Worm (Caenorhabditis elegans) whole organism, L3 larva: ENCODE data around the gene F56F11.1.

Source experiments
- ceh-82 ChIP-seq: fragments of 150-350 bp; optimal IDR thresholded peaks from 2 replicates; lab custom pipeline; 2014; ENCODE audit warnings: missing biosample characterization, missing genetic modification characterization
- lin-15B ChIP-seq: fragments of 150-350 bp; optimal IDR thresholded peaks from 2 replicates; lab custom pipeline; 2014; ENCODE audit warnings: missing biosample characterization, missing genetic modification characterization
- nhr-12 ChIP-seq: fragments of 150-350 bp; optimal IDR thresholded peaks from 2 replicates; lab custom pipeline; 2014; ENCODE audit warnings: missing biosample characterization, missing genetic modification characterization
- nhr-28 ChIP-seq: fragments of 150-350 bp; optimal IDR thresholded peaks from 2 replicates; lab custom pipeline; 2014; ENCODE audit warnings: missing biosample characterization, missing genetic modification characterization
- nhr-67 ChIP-seq: fragments of 150-350 bp; optimal IDR thresholded peaks from 2 replicates; lab custom pipeline; 2014; ENCODE audit warnings: missing biosample characterization, missing genetic modification characterization
- nhr-76 ChIP-seq: fragments of 150-350 bp; sonication (generic microtip); optimal IDR thresholded peaks from 5 replicates; lab custom pipeline; 2014; ENCODE audit warnings: missing biosample characterization, missing genetic modification characterization
- pha-4 ChIP-seq: fragments of 150-350 bp; optimal IDR thresholded peaks from 2 replicates; lab custom pipeline; 2014; ENCODE audit warnings: missing biosample characterization, missing genetic modification reagents, missing genetic modification characterization
- ztf-11 ChIP-seq: fragments of 150-350 bp; optimal IDR thresholded peaks from 2 replicates; lab custom pipeline; 2014; ENCODE audit warnings: missing biosample characterization, missing genetic modification characterization

DNA sequence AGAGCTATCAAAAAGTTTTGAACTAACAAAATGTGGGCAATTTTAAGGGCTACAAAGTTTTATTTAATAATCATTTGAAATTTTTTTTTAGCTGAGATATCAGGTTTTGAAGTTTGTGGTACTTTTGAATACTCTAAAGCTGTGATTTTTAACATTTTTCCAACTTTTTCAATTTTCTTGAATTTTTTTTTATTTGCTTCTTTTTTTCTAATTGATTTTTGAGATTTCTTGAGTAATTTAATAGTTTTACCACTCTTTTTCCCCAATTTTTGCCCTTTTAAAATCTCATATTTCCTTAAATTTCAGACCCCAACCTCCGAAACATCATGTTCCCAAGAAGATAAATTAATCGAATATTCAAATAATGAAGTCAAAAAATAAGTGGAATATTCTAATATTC lies 19.1 kb downstream of the F56F11.1 start, which contains the start of gene cdh-1:
- TF ChIP-seq ceh-82 (tag; lab: Kevin White, UChicago) (no peak), nhr-67 (tag; lab: Kevin White, UChicago) (no peak), nhr-76 (tag; lab: Kevin White, UChicago) (no peak), ztf-11 (tag; lab: Kevin White, UChicago) (no peak), pha-4 (tag; lab: Kevin White, UChicago) (no peak), nhr-28 (no peak), nhr-12 (tag; lab: Kevin White, UChicago) (no peak), lin-15B (tag; lab: Kevin White, UChicago) (no peak)
